Worm (Caenorhabditis elegans) whole organism, L3 larva: ENCODE results near the gene C27A2.7.

Experiments
- R02D3.7 ChIP-seq: fragments of 150-350 bp; optimal IDR thresholded peaks from 2 replicates; lab custom pipeline; 2014; ENCODE audit warnings: missing biosample characterization, missing genetic modification characterization
- ZK546.5 ChIP-seq: sonication (generic microtip); optimal IDR thresholded peaks from 2 replicates; lab custom pipeline; 2017; ENCODE audit warnings: missing biosample characterization, missing genetic modification characterization
- ama-1 ChIP-seq: fragments of 150-350 bp; optimal IDR thresholded peaks from 2 replicates; lab custom pipeline; 2018
- ceh-28 ChIP-seq: fragments of 150-350 bp; optimal IDR thresholded peaks from 2 replicates; lab custom pipeline; 2014; ENCODE audit warnings: missing biosample characterization, missing genetic modification reagents, missing genetic modification characterization
- ceh-82 ChIP-seq: fragments of 150-350 bp; optimal IDR thresholded peaks from 2 replicates; lab custom pipeline; 2014; ENCODE audit warnings: missing biosample characterization, missing genetic modification characterization
- ceh-9 ChIP-seq: sonication (generic microtip); optimal IDR thresholded peaks from 2 replicates; lab custom pipeline; 2018; ENCODE audit warnings: missing biosample characterization, missing genetic modification characterization
- egl-27 ChIP-seq: sonication (generic microtip); optimal IDR thresholded peaks from 4 replicates; lab custom pipeline; 2017; ENCODE audit warnings: missing biosample characterization, missing genetic modification reagents, missing genetic modification characterization
- egl-5 ChIP-seq: fragments of 150-350 bp; optimal IDR thresholded peaks from 2 replicates; lab custom pipeline; 2017; ENCODE audit warnings: missing biosample characterization, missing genetic modification reagents, missing genetic modification characterization, inconsistent platforms
- elt-1 ChIP-seq: fragments of 150-350 bp; optimal IDR thresholded peaks from 2 replicates; lab custom pipeline; 2014; ENCODE audit warnings: missing biosample characterization, missing genetic modification characterization
- elt-2 ChIP-seq: sonication (generic microtip); optimal IDR thresholded peaks from 2 replicates; lab custom pipeline; 2016; ENCODE audit warnings: missing genetic modification reagents, mild to moderate bottlenecking, missing genetic modification characterization, missing compliant biosample characterization
- elt-3 ChIP-seq, 3 experiments: fragments of 150-350 bp in 1 of 3; sonication (generic microtip) in 2 of 3; optimal IDR thresholded peaks; 2 replicates in 2 of 3; 4 replicates in 1 of 3; lab custom pipeline; 2014 to 2017; ENCODE audit warnings: missing biosample characterization in 3 of 3, missing genetic modification characterization in 3 of 3
- eor-1 ChIP-seq, 2 experiments: fragments of 150-350 bp; optimal IDR thresholded peaks; 2 replicates each; lab custom pipeline; 2014 to 2018; ENCODE audit warnings: missing biosample characterization in 2 of 2, missing genetic modification characterization in 2 of 2
- fkh-10 ChIP-seq: sonication (generic microtip); optimal IDR thresholded peaks from 2 replicates; lab custom pipeline; 2017; ENCODE audit warnings: missing biosample characterization, missing genetic modification reagents, missing genetic modification characterization
- fkh-2 ChIP-seq: fragments of 150-350 bp; optimal IDR thresholded peaks from 2 replicates; lab custom pipeline; 2014; ENCODE audit warnings: missing biosample characterization, missing genetic modification reagents, missing genetic modification characterization
- hmg-11 ChIP-seq: sonication (generic microtip); optimal IDR thresholded peaks from 2 replicates; lab custom pipeline; 2016; ENCODE audit warnings: missing genetic modification characterization, missing compliant biosample characterization
- jun-1 ChIP-seq: fragments of 150-350 bp; optimal IDR thresholded peaks from 2 replicates; lab custom pipeline; 2014; ENCODE audit warnings: missing biosample characterization, missing genetic modification reagents, missing genetic modification characterization
- lin-15B ChIP-seq: fragments of 150-350 bp; optimal IDR thresholded peaks from 2 replicates; lab custom pipeline; 2014; ENCODE audit warnings: missing biosample characterization, missing genetic modification characterization
- lin-39 ChIP-seq: fragments of 150-350 bp; optimal IDR thresholded peaks from 2 replicates; lab custom pipeline; 2018; ENCODE audit warnings: missing biosample characterization, missing genetic modification reagents, missing genetic modification characterization
- lsy-12 ChIP-seq: sonication (generic microtip); optimal IDR thresholded peaks from 2 replicates; lab custom pipeline; 2016; ENCODE audit warnings: mild to moderate bottlenecking, missing genetic modification characterization, missing compliant biosample characterization
- mdl-1 ChIP-seq: fragments of 150-350 bp; optimal IDR thresholded peaks from 2 replicates; lab custom pipeline; 2014; ENCODE audit warnings: missing biosample characterization, missing genetic modification characterization
- nfya-1 ChIP-seq: sonication (generic microtip); optimal IDR thresholded peaks from 2 replicates; lab custom pipeline; 2017; ENCODE audit warnings: missing genetic modification characterization, mild to moderate bottlenecking, missing compliant biosample characterization, antibody characterized with exemption, moderate library complexity; ENCODE audit not compliant: insufficient read depth
- nhr-11 ChIP-seq: fragments of 150-350 bp; optimal IDR thresholded peaks from 2 replicates; lab custom pipeline; 2014; ENCODE audit warnings: missing biosample characterization, missing genetic modification characterization
- nhr-12 ChIP-seq: fragments of 150-350 bp; optimal IDR thresholded peaks from 2 replicates; lab custom pipeline; 2014; ENCODE audit warnings: missing biosample characterization, missing genetic modification characterization
- nhr-237 ChIP-seq: fragments of 150-350 bp; optimal IDR thresholded peaks from 2 replicates; lab custom pipeline; 2014; ENCODE audit warnings: missing biosample characterization, missing genetic modification characterization
- nhr-25 ChIP-seq: sonication (generic microtip); optimal IDR thresholded peaks from 2 replicates; lab custom pipeline; 2017; ENCODE audit warnings: missing biosample characterization, missing genetic modification characterization
- nhr-28 ChIP-seq: fragments of 150-350 bp; optimal IDR thresholded peaks from 2 replicates; lab custom pipeline; 2014; ENCODE audit warnings: missing biosample characterization, missing genetic modification characterization
- nhr-43 ChIP-seq: sonication (generic microtip); optimal IDR thresholded peaks from 2 replicates; lab custom pipeline; 2016; ENCODE audit warnings: mild to moderate bottlenecking, missing genetic modification characterization, missing compliant biosample characterization; ENCODE audit not compliant: poor library complexity, severe bottlenecking
- nhr-67 ChIP-seq: fragments of 150-350 bp; optimal IDR thresholded peaks from 2 replicates; lab custom pipeline; 2014; ENCODE audit warnings: missing biosample characterization, missing genetic modification characterization
- nhr-76 ChIP-seq: fragments of 150-350 bp; sonication (generic microtip); optimal IDR thresholded peaks from 5 replicates; lab custom pipeline; 2014; ENCODE audit warnings: missing biosample characterization, missing genetic modification characterization
- nhr-77 ChIP-seq: fragments of 150-350 bp; optimal IDR thresholded peaks from 2 replicates; lab custom pipeline; 2014; ENCODE audit warnings: missing biosample characterization, missing genetic modification characterization
- pha-4 ChIP-seq: fragments of 150-350 bp; optimal IDR thresholded peaks from 2 replicates; lab custom pipeline; 2014; ENCODE audit warnings: missing biosample characterization, missing genetic modification reagents, missing genetic modification characterization
- pqm-1 ChIP-seq: fragments of 150-350 bp; optimal IDR thresholded peaks from 2 replicates; lab custom pipeline; 2017; ENCODE audit warnings: missing biosample characterization, missing genetic modification characterization, inconsistent platforms
- sea-2 ChIP-seq: fragments of 150-350 bp; sonication (generic microtip); optimal IDR thresholded peaks from 4 replicates; lab custom pipeline; 2014; ENCODE audit warnings: missing biosample characterization, missing genetic modification reagents, missing genetic modification characterization
- skn-1 ChIP-seq: fragments of 150-350 bp; optimal IDR thresholded peaks from 2 replicates; lab custom pipeline; 2014; ENCODE audit warnings: missing biosample characterization, missing genetic modification characterization
- snpc-4 ChIP-seq: fragments of 150-350 bp; optimal IDR thresholded peaks from 2 replicates; lab custom pipeline; 2014; ENCODE audit warnings: missing biosample characterization, missing genetic modification characterization
- tbx-2 ChIP-seq: sonication (generic microtip); optimal IDR thresholded peaks from 2 replicates; lab custom pipeline; 2016; ENCODE audit warnings: mild to moderate bottlenecking, missing genetic modification characterization, missing compliant biosample characterization
- unc-39 ChIP-seq: sonication (generic microtip); optimal IDR thresholded peaks from 4 replicates; lab custom pipeline; 2017; ENCODE audit warnings: missing biosample characterization, missing genetic modification characterization
- unc-62 ChIP-seq: fragments of 150-350 bp; sonication (generic microtip); optimal IDR thresholded peaks from 4 replicates; lab custom pipeline; 2014; ENCODE audit warnings: missing biosample characterization, missing genetic modification reagents, missing genetic modification characterization
- zag-1 ChIP-seq: fragments of 150-350 bp; optimal IDR thresholded peaks from 2 replicates; lab custom pipeline; 2014; ENCODE audit warnings: missing biosample characterization, missing genetic modification characterization
- ztf-11 ChIP-seq: fragments of 150-350 bp; optimal IDR thresholded peaks from 2 replicates; lab custom pipeline; 2014; ENCODE audit warnings: missing biosample characterization, missing genetic modification characterization
- ztf-4 ChIP-seq: fragments of 150-350 bp; optimal IDR thresholded peaks from 2 replicates; lab custom pipeline; 2014; ENCODE audit warnings: missing biosample characterization, missing genetic modification characterization

Gene C27A2.7

ce11 chrII:5036128-5036527, 35.0 kb downstream of the C27A2.7 start, which contains the start of gene lrr-1:
Gene lrr-1, minus strand, starts transcription at chrII:5036439.
- no peak for TF ChIP-seq egl-27
- no peak for TF ChIP-seq egl-5 (tag; lab: Kevin White, UChicago)
- TF ChIP-seq nhr-77 (tag; lab: Kevin White, UChicago): peak; percentile 12
- TF ChIP-seq elt-2 (tag; lab: Kevin White, UChicago): peak; percentile 32
- no peak for TF ChIP-seq hmg-11 (tag; lab: Kevin White, UChicago)

- TF ChIP-seq tbx-2 (no peak), ceh-9 (no peak), ZK546.5 (tag; lab: Kevin White, UChicago) (no peak), nhr-12 (tag; lab: Kevin White, UChicago) (no peak), elt-1 (tag; lab: Kevin White, UChicago) (no peak), elt-3 (tag; optimal IDR thresholded peaks at IDR 0.05; lab: Kevin White, UChicago) (no peak), fkh-2 (tag; lab: Kevin White, UChicago) (no peak), ztf-4 (tag; lab: Kevin White, UChicago) (no peak), unc-62 (GFP tag; lab: Kevin White, UChicago) (no peak), nhr-77 (tag; lab: Kevin White, UChicago) (no peak), eor-1 (tag; optimal IDR thresholded peaks at IDR 0.05; lab: Kevin White, UChicago) (no peak)
Observed at ce11 chrII:5033935-5034334, 37.2 kb downstream of the C27A2.7 start, which contains the start of gene F33G12.3. Gene F33G12.3, minus strand, starts transcription at chrII:5034035.

ce11 chrII:5032669-5033068, 38.5 kb downstream of the C27A2.7 start:
- TF ChIP-seq elt-2 (tag; lab: Kevin White, UChicago) (peak; percentile 87), ama-1 (lab: Kevin White, UChicago) (no peak), skn-1 (no peak), nhr-237 (tag; lab: Kevin White, UChicago) (no peak), elt-3 (tag; optimal IDR thresholded peaks at IDR 0.05; lab: Kevin White, UChicago) (no peak), tbx-2 (peak; percentile 19), hmg-11 (tag; lab: Kevin White, UChicago) (peak; percentile 89), fkh-2 (tag; lab: Kevin White, UChicago) (no peak), egl-5 (tag; lab: Kevin White, UChicago) (no peak), unc-62 (GFP tag; lab: Kevin White, UChicago) (no peak), pha-4 (tag; lab: Kevin White, UChicago) (peak; percentile 38), nhr-25 (peak; percentile 40), lin-39 (tag; lab: Kevin White, UChicago) (peak; percentile 58), ceh-82 (peak; percentile 29), nhr-43 (peak; percentile 63), snpc-4 (tag; lab: Kevin White, UChicago) (peak; percentile 30), lsy-12 (tag; lab: Kevin White, UChicago) (peak; percentile 73), mdl-1 (tag; lab: Kevin White, UChicago) (no peak), jun-1 (tag; lab: Kevin White, UChicago) (peak; percentile 35), nhr-11 (tag; lab: Kevin White, UChicago) (no peak), sea-2 (GFP tag; lab: Kevin White, UChicago) (no peak), nfya-1 (tag; lab: Kevin White, UChicago) (peak; percentile 57), nhr-12 (tag; lab: Kevin White, UChicago) (no peak), ztf-11 (tag; lab: Kevin White, UChicago) (no peak), nhr-77 (tag; lab: Kevin White, UChicago) (no peak), fkh-10 (GFP tag; lab: Kevin White, UChicago) (no peak), nhr-28 (tag; lab: Kevin White, UChicago) (no peak), lin-15B (tag; lab: Kevin White, UChicago) (peak; percentile 34), unc-39 (tag; lab: Kevin White, UChicago) (no peak), zag-1 (tag; lab: Kevin White, UChicago) (no peak), nhr-76 (tag; lab: Kevin White, UChicago) (no peak), elt-1 (tag; lab: Kevin White, UChicago) (no peak), ceh-28 (tag; lab: Kevin White, UChicago) (no peak), nhr-67 (tag; lab: Kevin White, UChicago) (no peak), R02D3.7 (tag; lab: Kevin White, UChicago) (peak; percentile 29), egl-27 (peak; percentile 46), pqm-1 (peak; percentile 17), ceh-9 (no peak)
